Worm (Caenorhabditis elegans) whole organism, L4/young adult: ENCODE results near the gene spp-10.

Source experiments
- W03F9.2 ChIP-seq: fragments of 150-350 bp; optimal IDR thresholded peaks from 2 replicates; lab custom pipeline; 2014; ENCODE audit warnings: missing biosample characterization, missing genetic modification characterization
- dao-5 ChIP-seq: sonication (generic microtip); optimal IDR thresholded peaks from 2 replicates; lab custom pipeline; 2016; ENCODE audit warnings: missing genotype, missing genetic modification characterization, moderate library complexity, missing compliant biosample characterization
- him-1 ChIP-seq: sonication (generic microtip); optimal IDR thresholded peaks from 2 replicates; lab custom pipeline; 2016; ENCODE audit warnings: missing genotype, missing genetic modification reagents, missing genetic modification characterization, missing compliant biosample characterization

- TF ChIP-seq him-1 (tag; lab: Kevin White, UChicago), result no peak
- TF ChIP-seq dao-5, result no peak
- TF ChIP-seq W03F9.2 (tag; lab: Kevin White, UChicago), result no peak
These were observed 49.1 kb downstream of the spp-10 start for ce11 chrIV:8526050-8526449.
